Worm (Caenorhabditis elegans) whole organism, young adult: ENCODE results near the gene M117.4.

Experiments used
- B0019.2 ChIP-seq: fragments of 200-800 bp; sonication (Bioruptor generic); conservative IDR thresholded peaks from 2 replicates; pipeline ENCODE4 v1.3.6; 2022; ENCODE audit warnings: missing genetic modification reagents, missing genetic modification characterization, missing compliant biosample characterization
- B0035.1 ChIP-seq: sonication (generic microtip); optimal IDR thresholded peaks from 2 replicates; lab custom pipeline; 2016; ENCODE audit warnings: missing genetic modification characterization, mild to moderate bottlenecking, missing compliant biosample characterization, missing genotype, missing genetic modification reagents
- C17E4.6 ChIP-seq: fragments of 200-800 bp; sonication (Bioruptor generic); IDR thresholded peaks from 2 replicates; pipeline ENCODE4 v1.3.6; 2022; ENCODE audit warnings: missing genetic modification reagents, missing genetic modification characterization, missing compliant biosample characterization
- D2030.7 ChIP-seq: fragments of 200-800 bp; sonication (Bioruptor generic); IDR thresholded peaks from 2 replicates; pipeline ENCODE4 v1.3.6; 2022; ENCODE audit warnings: missing genetic modification reagents, missing genetic modification characterization, missing compliant biosample characterization
- F22D6.2 ChIP-seq: sonication (generic microtip); optimal IDR thresholded peaks from 2 replicates; lab custom pipeline; 2016; ENCODE audit warnings: mild to moderate bottlenecking, missing genetic modification characterization, missing compliant biosample characterization
- F23B12.7 ChIP-seq: sonication (generic microtip); optimal IDR thresholded peaks from 2 replicates; lab custom pipeline; 2017; ENCODE audit warnings: missing genetic modification characterization, mild to moderate bottlenecking, missing compliant biosample characterization, antibody characterized with exemption, moderate library complexity; ENCODE audit not compliant: insufficient read depth
- F33H1.4 ChIP-seq: fragments of 200-800 bp; sonication (Bioruptor generic); IDR thresholded peaks from 2 replicates; pipeline ENCODE4 v1.3.6; 2022; ENCODE audit warnings: missing genetic modification reagents, missing genetic modification characterization, missing compliant biosample characterization
- F49E8.2 ChIP-seq: sonication (generic microtip); optimal IDR thresholded peaks from 3 replicates; lab custom pipeline; 2017; ENCODE audit warnings: missing genetic modification characterization, mild to moderate bottlenecking, missing compliant biosample characterization, antibody characterized with exemption, moderate library complexity; ENCODE audit not compliant: insufficient read depth
- F55B11.4 ChIP-seq: sonication (generic microtip); optimal IDR thresholded peaks from 2 replicates; lab custom pipeline; 2016; ENCODE audit warnings: missing compliant biosample characterization, missing genetic modification characterization, borderline replicate concordance; ENCODE audit not compliant: insufficient read depth
- F57A8.1 ChIP-seq: fragments of 200-800 bp; sonication (Bioruptor generic); optimal IDR thresholded peaks from 2 replicates; lab custom pipeline; 2018; ENCODE audit warnings: mild to moderate bottlenecking, missing genetic modification characterization, moderate library complexity, missing compliant biosample characterization
- Y67H2A.10 ChIP-seq: fragments of 200-800 bp; sonication (Bioruptor generic); conservative IDR thresholded peaks from 2 replicates; pipeline ENCODE4 v1.3.6; 2022; ENCODE audit warnings: missing genetic modification reagents, missing genetic modification characterization, missing compliant biosample characterization
- Y79H2A.3 ChIP-seq: fragments of 200-800 bp; sonication (Bioruptor generic); conservative IDR thresholded peaks from 2 replicates; pipeline ENCODE4 v1.3.6; 2022; ENCODE audit warnings: missing genetic modification reagents, missing genetic modification characterization, missing compliant biosample characterization
- akir-1 ChIP-seq: fragments of 200-800 bp; sonication (Bioruptor generic); optimal IDR thresholded peaks from 2 replicates; lab custom pipeline; 2018; ENCODE audit warnings: mild to moderate bottlenecking, missing genetic modification characterization, moderate library complexity, missing compliant biosample characterization
- ama-1 ChIP-seq, 3 experiments: fragments of 150-350 bp in 1 of 3; sonication (generic microtip) in 2 of 3; optimal IDR thresholded peaks; 2 replicates each; lab custom pipeline; 2014 to 2018; ENCODE audit warnings: missing biosample characterization in 2 of 3, missing genetic modification characterization in 2 of 3, missing genetic modification reagents in 2 of 3
- attf-3 ChIP-seq: fragments of 200-800 bp; sonication (Bioruptor generic); conservative IDR thresholded peaks from 2 replicates; pipeline ENCODE4 v1.3.6; 2022; ENCODE audit warnings: missing genetic modification reagents, missing genetic modification characterization, missing compliant biosample characterization
- cebp-2 ChIP-seq: fragments of 200-800 bp; sonication (Bioruptor generic); IDR thresholded peaks from 2 replicates; pipeline ENCODE4 v1.3.6; 2022; ENCODE audit warnings: missing genetic modification characterization, missing compliant biosample characterization
- ceh-27 ChIP-seq: fragments of 200-800 bp; sonication (Bioruptor generic); optimal IDR thresholded peaks from 2 replicates; lab custom pipeline; 2018; ENCODE audit warnings: mild to moderate bottlenecking, missing genetic modification characterization, moderate library complexity, missing compliant biosample characterization
- ceh-79 ChIP-seq: sonication (generic microtip); optimal IDR thresholded peaks from 2 replicates; lab custom pipeline; 2017; ENCODE audit warnings: mild to moderate bottlenecking, missing genetic modification characterization, missing compliant biosample characterization
- dpff-1 ChIP-seq: sonication (generic microtip); optimal IDR thresholded peaks from 2 replicates; lab custom pipeline; 2017; ENCODE audit warnings: mild to moderate bottlenecking, missing genetic modification characterization, missing compliant biosample characterization
- dpl-1 ChIP-seq: fragments of 150-350 bp; optimal IDR thresholded peaks from 2 replicates; lab custom pipeline; 2014; ENCODE audit warnings: missing biosample characterization, missing genetic modification reagents, missing genetic modification characterization
- egrh-3 ChIP-seq: fragments of 200-800 bp; sonication (Bioruptor generic); IDR thresholded peaks from 2 replicates; pipeline ENCODE4 v1.3.6; 2022; ENCODE audit warnings: missing genetic modification reagents, missing genetic modification characterization, missing compliant biosample characterization
- ets-4 ChIP-seq: fragments of 200-800 bp; sonication (Bioruptor generic); optimal IDR thresholded peaks from 2 replicates; lab custom pipeline; 2018; ENCODE audit warnings: mild to moderate bottlenecking, missing genetic modification characterization, missing compliant biosample characterization
- hlh-26 ChIP-seq: fragments of 200-800 bp; sonication (Bioruptor generic); conservative IDR thresholded peaks from 2 replicates; pipeline ENCODE4 v1.3.6; 2022; ENCODE audit warnings: missing genetic modification reagents, missing genetic modification characterization, missing compliant biosample characterization
- hsf-1 ChIP-seq: fragments of 200-800 bp; sonication (Bioruptor generic); IDR thresholded peaks from 2 replicates; pipeline ENCODE4 v1.3.6; 2022; ENCODE audit warnings: missing genetic modification reagents, missing genetic modification characterization, missing compliant biosample characterization
- let-607 ChIP-seq, 2 experiments: fragments of 200-800 bp in 1 of 2; sonication (Bioruptor generic) in 1 of 2; sonication (generic microtip) in 1 of 2; optimal IDR thresholded peaks; 2 replicates each; lab custom pipeline; 2016 to 2018; ENCODE audit warnings: mild to moderate bottlenecking in 2 of 2, missing compliant biosample characterization in 2 of 2, missing genetic modification characterization in 2 of 2, moderate library complexity in 2 of 2, missing genotype in 1 of 2
- lin-54 ChIP-seq: fragments of 200-800 bp; sonication (Bioruptor generic); optimal IDR thresholded peaks from 2 replicates; lab custom pipeline; 2018; ENCODE audit warnings: mild to moderate bottlenecking, missing genetic modification characterization, missing compliant biosample characterization
- lir-1 ChIP-seq: fragments of 200-800 bp; sonication (Bioruptor generic); conservative IDR thresholded peaks from 2 replicates; pipeline ENCODE4 v1.3.6; 2022; ENCODE audit warnings: missing genetic modification reagents, missing genetic modification characterization, missing compliant biosample characterization
- lsy-27 ChIP-seq: sonication (generic microtip); optimal IDR thresholded peaks from 2 replicates; lab custom pipeline; 2017; ENCODE audit warnings: missing genetic modification characterization, mild to moderate bottlenecking, missing compliant biosample characterization, antibody characterized with exemption, missing genotype, borderline replicate concordance; ENCODE audit not compliant: insufficient read depth
- madf-10 ChIP-seq: sonication (generic microtip); optimal IDR thresholded peaks from 2 replicates; lab custom pipeline; 2016; ENCODE audit warnings: mild to moderate bottlenecking, missing genetic modification characterization, missing compliant biosample characterization
- madf-8 ChIP-seq: fragments of 200-800 bp; sonication (Bioruptor generic); conservative IDR thresholded peaks from 2 replicates; pipeline ENCODE4 v1.3.6; 2022; ENCODE audit warnings: missing genetic modification reagents, missing genetic modification characterization, missing compliant biosample characterization
- mes-4 ChIP-seq: sonication (generic microtip); optimal IDR thresholded peaks from 2 replicates; lab custom pipeline; 2016; ENCODE audit warnings: missing genotype, missing genetic modification characterization, missing compliant biosample characterization
- nfyb-1 ChIP-seq: fragments of 200-800 bp; sonication (Bioruptor generic); IDR thresholded peaks from 2 replicates; pipeline ENCODE4 v1.3.6; 2022; ENCODE audit warnings: missing genetic modification reagents, missing genetic modification characterization, missing compliant biosample characterization
- nhr-179 ChIP-seq: sonication (generic microtip); optimal IDR thresholded peaks from 2 replicates; lab custom pipeline; 2016; ENCODE audit warnings: mild to moderate bottlenecking, missing genetic modification characterization, missing compliant biosample characterization
- nhr-27 ChIP-seq: fragments of 200-800 bp; sonication (Bioruptor generic); optimal IDR thresholded peaks from 2 replicates; lab custom pipeline; 2018; ENCODE audit warnings: mild to moderate bottlenecking, missing genetic modification characterization, moderate library complexity, missing compliant biosample characterization
- nhr-80 ChIP-seq: sonication (generic microtip); optimal IDR thresholded peaks from 2 replicates; lab custom pipeline; 2016; ENCODE audit warnings: missing genetic modification characterization, missing compliant biosample characterization
- pha-4 ChIP-seq: fragments of 150-350 bp; sonication (generic microtip); optimal IDR thresholded peaks from 2 replicates; lab custom pipeline; 2014; ENCODE audit warnings: missing biosample characterization, missing genetic modification reagents, missing genetic modification characterization
- rec-8 ChIP-seq, 2 experiments: sonication (generic microtip); optimal IDR thresholded peaks; 2 replicates each; lab custom pipeline; 2016; ENCODE audit warnings: mild to moderate bottlenecking in 2 of 2, missing genetic modification characterization in 2 of 2, missing genetic modification reagents in 2 of 2, missing genotype in 2 of 2, missing biosample characterization in 1 of 2, missing compliant biosample characterization in 1 of 2, moderate library complexity in 1 of 2
- rpc-1 ChIP-seq, 2 experiments: fragments of 150-350 bp in 1 of 2; sonication (generic microtip) in 1 of 2; optimal IDR thresholded peaks; 2 replicates each; lab custom pipeline; 2014 to 2018; ENCODE audit warnings: missing biosample characterization in 1 of 2, missing genetic modification characterization in 1 of 2, missing genetic modification reagents in 1 of 2, missing genotype in 1 of 2
- snpc-1.1 ChIP-seq: sonication (generic microtip); optimal IDR thresholded peaks from 2 replicates; lab custom pipeline; 2017; ENCODE audit warnings: missing genetic modification characterization, mild to moderate bottlenecking, missing compliant biosample characterization, antibody characterized with exemption, moderate library complexity, missing genotype, missing genetic modification reagents; ENCODE audit not compliant: insufficient read depth
- snpc-3.4 ChIP-seq: sonication (generic microtip); optimal IDR thresholded peaks from 2 replicates; lab custom pipeline; 2017; ENCODE audit warnings: missing genetic modification characterization, mild to moderate bottlenecking, missing compliant biosample characterization, antibody characterized with exemption, moderate library complexity, missing genotype, missing genetic modification reagents
- tlf-1 ChIP-seq: fragments of 200-800 bp; sonication (Bioruptor generic); optimal IDR thresholded peaks from 2 replicates; lab custom pipeline; 2018; ENCODE audit warnings: mild to moderate bottlenecking, missing genetic modification characterization, missing compliant biosample characterization
- zfh-2 ChIP-seq: fragments of 200-800 bp; sonication (Bioruptor generic); conservative IDR thresholded peaks from 2 replicates; pipeline ENCODE4 v1.3.6; 2022; ENCODE audit warnings: missing genetic modification reagents, missing genetic modification characterization, missing compliant biosample characterization
- ztf-28 ChIP-seq: fragments of 200-800 bp; sonication (Bioruptor generic); IDR thresholded peaks from 2 replicates; pipeline ENCODE4 v1.3.6; 2022; ENCODE audit warnings: missing genetic modification reagents, missing genetic modification characterization, missing compliant biosample characterization
- ztf-6 ChIP-seq: fragments of 200-800 bp; sonication (Bioruptor generic); IDR thresholded peaks from 2 replicates; pipeline ENCODE4 v1.3.6; 2022; ENCODE audit warnings: missing genetic modification reagents, missing genetic modification characterization, missing compliant biosample characterization

M117.4 gene

ce11 chrIV:11813901-11814300 is 19.5 kb downstream of the M117.4 start, which contains the start of gene M117.1:
Gene M117.1 (plus strand): TSS chrIV:11814247.
- 0 out of 2 replicates have a peak, but pooled peaks have one; percentile 11 for TF ChIP-seq zfh-2 (GFP tag; lab: Robert Waterston, UW)
- no peak for TF ChIP-seq F23B12.7
- TF ChIP-seq, all 124 proteins: peak for 1

DNA sequence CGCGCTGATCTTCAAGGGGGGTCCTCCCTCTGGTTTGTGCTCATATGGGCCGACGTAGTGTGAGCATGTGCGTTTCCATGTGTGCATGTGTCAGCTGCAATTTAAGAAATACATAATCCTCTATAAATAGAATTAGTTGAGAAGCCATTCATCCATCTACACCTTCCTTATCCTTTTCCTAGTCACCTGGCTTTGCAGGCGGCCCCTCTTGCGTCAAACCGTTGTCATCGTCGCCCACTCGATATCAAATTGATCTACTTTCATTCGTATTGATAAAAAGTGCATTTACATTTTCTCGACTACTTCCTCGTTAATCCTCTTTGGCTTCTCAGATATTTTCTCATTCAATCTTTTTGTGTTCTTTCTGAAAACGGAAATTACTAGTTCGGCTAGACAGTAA is 21.3 kb downstream of the M117.4 start:
- TF ChIP-seq nfyb-1 = no peak
- TF ChIP-seq madf-10 (tag; lab: Kevin White, UChicago) = no peak
- no peak for TF ChIP-seq ceh-27 (GFP tag; lab: Kevin White, UChicago)
- no peak for TF ChIP-seq F33H1.4 (GFP tag; lab: Robert Waterston, UW)
- TF ChIP-seq attf-3 (GFP tag; lab: Robert Waterston, UW) = no peak
- no peak for TF ChIP-seq F55B11.4
- no peak for TF ChIP-seq D2030.7 (GFP tag; lab: Robert Waterston, UW)
- no peak for TF ChIP-seq akir-1
- no peak for TF ChIP-seq lir-1
- TF ChIP-seq F49E8.2 (tag; lab: Kevin White, UChicago) = no peak
- TF ChIP-seq B0019.2 = no peak
- no peak for TF ChIP-seq B0035.1 (tag; lab: Kevin White, UChicago)
- no peak for TF ChIP-seq nhr-27 (tag; lab: Kevin White, UChicago)
- no peak for TF ChIP-seq egrh-3
- no peak for TF ChIP-seq F57A8.1 (GFP tag; lab: Kevin White, UChicago)
- TF ChIP-seq ama-1 (optimal IDR thresholded peaks at IDR 0.05; lab: Kevin White, UChicago) = no peak
- TF ChIP-seq ama-1 (GFP tag; optimal IDR thresholded peaks at IDR 0.05; lab: Kevin White, UChicago) = no peak
- no peak for TF ChIP-seq ztf-6 (GFP tag; lab: Robert Waterston, UW)
- no peak for TF ChIP-seq ztf-28 (GFP tag; lab: Robert Waterston, UW)
- TF ChIP-seq nhr-80 (tag; lab: Kevin White, UChicago) = no peak
- TF ChIP-seq madf-8 = no peak

- TF ChIP-seq mes-4 (tag; lab: Kevin White, UChicago) = no peak
- no peak; the same call in 1 of the 2 replicates for TF ChIP-seq zfh-2 (GFP tag; lab: Robert Waterston, UW)
- no peak for TF ChIP-seq C17E4.6 (GFP tag; lab: Robert Waterston, UW)
- TF ChIP-seq snpc-3.4 (tag; lab: Kevin White, UChicago) = no peak
- TF ChIP-seq Y67H2A.10 (GFP tag; lab: Robert Waterston, UW) = no peak
- TF ChIP-seq dpl-1 (GFP tag; lab: Kevin White, UChicago) = no peak
- TF ChIP-seq egrh-3 = 0 out of 2 replicates have a peak, but pooled peaks have one; percentile 3
- TF ChIP-seq let-607 (tag; optimal IDR thresholded peaks at IDR 0.05; lab: Kevin White, UChicago) = no peak
- TF ChIP-seq pha-4 (tag; lab: Kevin White, UChicago) = no peak
- no peak for TF ChIP-seq cebp-2
- no peak for TF ChIP-seq ceh-79 (tag; lab: Kevin White, UChicago)
- TF ChIP-seq madf-8 = no peak
- no peak for TF ChIP-seq hlh-26 (GFP tag; lab: Robert Waterston, UW)
- no peak for TF ChIP-seq ztf-6 (GFP tag; lab: Robert Waterston, UW)
- no peak for TF ChIP-seq nhr-179 (tag; lab: Kevin White, UChicago)
- no peak for TF ChIP-seq lsy-27 (tag; lab: Kevin White, UChicago)
- no peak for TF ChIP-seq snpc-1.1
- no peak for TF ChIP-seq nfyb-1
- TF ChIP-seq hsf-1 (GFP tag; lab: Robert Waterston, UW) = no peak
- TF ChIP-seq dpff-1 (tag; lab: Kevin White, UChicago) = no peak
- no peak for TF ChIP-seq F22D6.2 (tag; lab: Kevin White, UChicago)
- no peak for TF ChIP-seq rec-8 (tag; optimal IDR thresholded peaks at IDR 0.05; lab: Kevin White, UChicago)
- no peak for TF ChIP-seq tlf-1
- TF ChIP-seq lin-54 (GFP tag; lab: Kevin White, UChicago) = no peak
- TF ChIP-seq F57A8.1 (GFP tag; lab: Kevin White, UChicago) = no peak
- no peak for TF ChIP-seq ets-4 (GFP tag; lab: Kevin White, UChicago)
- no peak for TF ChIP-seq rpc-1 (optimal IDR thresholded peaks at IDR 0.05; lab: Kevin White, UChicago)
- no peak for TF ChIP-seq rpc-1 (tag; optimal IDR thresholded peaks at IDR 0.05; lab: Kevin White, UChicago)
- no peak for TF ChIP-seq Y79H2A.3
Measured at ce11 chrIV:11809708-11810114, 23.6 kb downstream of the M117.4 start.
